Worm (Caenorhabditis elegans): Measurements from ENCODE around the gene C49A9.3.
"Not testable (repeated sequence)": the region's sequence is repeated elsewhere in the genome, so short reads cannot be mapped to it uniquely, and the experiment has no call there.

Gene C49A9.3

ce11 chrIV:6232769-6233290 is 10.9 kb downstream of the C49A9.3 start, which contains the start of gene F58F9.3:
Gene F58F9.3, plus strand, starts transcription at chrIV:6233240.
- no peak for TF ChIP-seq ztf-29 (GFP tag; IDR thresholded peaks at IDR 0.05)

ce11 chrIV:6237508-6238227 is 15.8 kb downstream of the C49A9.3 start, which contains the start of the genes F58F9.6 and F58F9.8:
Gene F58F9.6, minus strand, starts transcription at chrIV:6237608.
Gene F58F9.8, plus strand, starts transcription at chrIV:6238177.
- TF ChIP-seq flt-1 (GFP tag; IDR thresholded peaks at IDR 0.05) (no peak), ref-1 (GFP tag; conservative IDR thresholded peaks at IDR 0.05) (no peak), ztf-23 (GFP tag; IDR thresholded peaks at IDR 0.05) (no peak), klf-2 (GFP tag; conservative IDR thresholded peaks at IDR 0.05) (no peak), T22C8.4 (GFP tag; IDR thresholded peaks at IDR 0.05) (no peak), tab-1 (GFP tag; IDR thresholded peaks at IDR 0.05) (no peak), cog-1 (tag; optimal IDR thresholded peaks at IDR 0.05) (no peak), med-1 (GFP tag; optimal IDR thresholded peaks at IDR 0.05; ENCODE audit: insufficient read depth) (no peak)

DNA sequence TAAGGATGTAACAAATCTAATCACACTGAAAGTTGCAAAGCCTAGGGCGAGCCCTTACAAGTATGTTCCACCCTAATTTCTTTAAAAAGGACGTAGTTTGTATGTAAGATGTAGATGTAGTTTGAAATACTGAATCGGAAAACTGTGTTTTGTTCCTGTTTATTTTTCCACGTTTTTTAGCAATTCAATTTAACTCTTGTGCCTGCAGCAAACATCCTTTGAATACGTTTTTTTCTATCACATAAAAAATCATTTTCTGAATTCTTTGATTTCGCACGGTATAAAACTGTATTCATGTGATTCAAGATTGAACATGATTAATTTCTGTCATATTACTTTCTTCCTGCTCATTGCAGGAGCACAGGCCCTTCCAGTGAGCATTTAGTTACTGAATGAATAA is 18.1 kb downstream of the C49A9.3 start, which contains the start of gene F58F9.9:
Gene F58F9.9, plus strand, starts transcription at position 301 of the 400 bp plus-strand sequence.
- TF ChIP-seq flt-1 (GFP tag; IDR thresholded peaks at IDR 0.05) = no peak
- TF ChIP-seq T22C8.4 (GFP tag; IDR thresholded peaks at IDR 0.05) = no peak
- no peak for TF ChIP-seq tab-1 (GFP tag; IDR thresholded peaks at IDR 0.05)
- no peak for TF ChIP-seq ztf-29 (GFP tag; IDR thresholded peaks at IDR 0.05)
- no peak for TF ChIP-seq ref-1 (GFP tag; conservative IDR thresholded peaks at IDR 0.05)
- no peak for TF ChIP-seq ztf-23 (GFP tag; IDR thresholded peaks at IDR 0.05)
- TF ChIP-seq klf-2 (GFP tag; conservative IDR thresholded peaks at IDR 0.05) = no peak
- TF ChIP-seq cog-1 (tag; optimal IDR thresholded peaks at IDR 0.05) = no peak
- no peak for TF ChIP-seq med-1 (GFP tag; optimal IDR thresholded peaks at IDR 0.05; ENCODE audit: insufficient read depth)

DNA sequence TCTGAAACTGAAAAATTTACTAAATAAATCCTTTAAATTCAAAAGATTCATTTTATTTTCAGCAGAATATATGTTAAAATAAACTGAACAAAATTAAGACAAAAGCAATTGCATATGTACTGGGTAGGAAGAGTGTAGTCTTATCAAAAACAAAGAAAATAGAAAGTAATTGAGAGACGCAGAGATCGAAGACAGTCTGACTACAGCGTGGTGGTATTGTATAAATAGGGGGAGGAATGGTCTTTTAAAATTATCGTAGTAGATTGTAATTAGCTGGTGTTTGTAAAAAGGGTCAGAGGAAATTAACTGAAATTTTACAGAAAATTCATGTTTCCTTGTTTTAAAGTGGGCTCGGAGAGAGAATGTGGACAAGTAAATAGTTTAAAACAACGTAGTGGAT is 26.6 kb downstream of the C49A9.3 start, which contains the start of gene acox-3:
Gene acox-3, minus strand, starts transcription at position 7 of the 400 bp plus-strand sequence.
- TF ChIP-seq ref-1 (GFP tag; conservative IDR thresholded peaks at IDR 0.05) (no peak), ztf-29 (GFP tag; IDR thresholded peaks at IDR 0.05) (no peak), med-1 (GFP tag; optimal IDR thresholded peaks at IDR 0.05; ENCODE audit: insufficient read depth) (no peak), flt-1 (GFP tag; IDR thresholded peaks at IDR 0.05) (no peak), T22C8.4 (GFP tag; IDR thresholded peaks at IDR 0.05) (no peak), klf-2 (GFP tag; conservative IDR thresholded peaks at IDR 0.05) (no peak), ztf-23 (GFP tag; IDR thresholded peaks at IDR 0.05) (no peak), cog-1 (tag; optimal IDR thresholded peaks at IDR 0.05) (no peak), tab-1 (GFP tag; IDR thresholded peaks at IDR 0.05) (no peak)

- TF ChIP-seq ref-1 (GFP tag; conservative IDR thresholded peaks at IDR 0.05) (no peak), med-1 (GFP tag; optimal IDR thresholded peaks at IDR 0.05; ENCODE audit: insufficient read depth) (no peak), ztf-29 (GFP tag; IDR thresholded peaks at IDR 0.05) (no peak), cog-1 (tag; optimal IDR thresholded peaks at IDR 0.05) (no peak), flt-1 (GFP tag; IDR thresholded peaks at IDR 0.05) (no peak), klf-2 (GFP tag; conservative IDR thresholded peaks at IDR 0.05) (no peak), tab-1 (GFP tag; IDR thresholded peaks at IDR 0.05) (no peak), ztf-23 (GFP tag; IDR thresholded peaks at IDR 0.05) (no peak), T22C8.4 (GFP tag; IDR thresholded peaks at IDR 0.05) (no peak)
Observed at ce11 chrIV:6249591-6249990, 27.7 kb downstream of the C49A9.3 start, which contains the start of gene F58F9.1. Gene F58F9.1, plus strand, starts transcription at chrIV:6249841.

- not testable (repeated sequence) for TF ChIP-seq cog-1 (tag; optimal IDR thresholded peaks at IDR 0.05); tab-1 (GFP tag; IDR thresholded peaks at IDR 0.05); ztf-29 (GFP tag; IDR thresholded peaks at IDR 0.05)
Observed at ce11 chrIV:6253000-6253399, 31.1 kb downstream of the C49A9.3 start, which contains the start of gene T13A10.2. Gene T13A10.2, plus strand, starts transcription at chrIV:6253300.

DNA sequence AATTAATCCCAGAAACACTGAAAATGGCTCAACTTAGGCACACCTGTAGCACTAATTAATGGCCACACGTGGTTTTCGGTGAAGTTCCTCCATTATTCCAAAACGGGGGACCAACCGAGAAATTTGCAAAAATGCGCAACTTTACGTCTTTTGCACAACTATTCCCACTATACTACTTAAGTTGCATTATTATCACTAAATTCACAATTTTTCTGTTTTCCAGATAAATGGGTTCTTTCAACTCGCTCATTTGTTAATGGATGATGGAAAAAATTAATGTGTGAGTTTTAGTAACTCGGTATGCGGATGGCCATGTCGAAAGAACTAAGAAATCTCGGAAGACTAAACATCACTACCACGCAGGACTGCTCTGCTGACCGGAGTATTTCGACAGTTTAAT is 32.7 kb downstream of the C49A9.3 start, which contains the start of gene T13A10.64:
Gene T13A10.64, plus strand, starts transcription at position 301 of the 400 bp plus-strand sequence.
- TF ChIP-seq tab-1 (GFP tag; IDR thresholded peaks at IDR 0.05) (no peak), flt-1 (GFP tag; IDR thresholded peaks at IDR 0.05) (no peak), cog-1 (tag; optimal IDR thresholded peaks at IDR 0.05) (no peak), ref-1 (GFP tag; conservative IDR thresholded peaks at IDR 0.05) (no peak), klf-2 (GFP tag; conservative IDR thresholded peaks at IDR 0.05) (no peak), med-1 (GFP tag; optimal IDR thresholded peaks at IDR 0.05; ENCODE audit: insufficient read depth) (no peak), T22C8.4 (GFP tag; IDR thresholded peaks at IDR 0.05) (no peak), ztf-23 (GFP tag; IDR thresholded peaks at IDR 0.05) (no peak), ztf-29 (GFP tag; IDR thresholded peaks at IDR 0.05) (no peak)

DNA sequence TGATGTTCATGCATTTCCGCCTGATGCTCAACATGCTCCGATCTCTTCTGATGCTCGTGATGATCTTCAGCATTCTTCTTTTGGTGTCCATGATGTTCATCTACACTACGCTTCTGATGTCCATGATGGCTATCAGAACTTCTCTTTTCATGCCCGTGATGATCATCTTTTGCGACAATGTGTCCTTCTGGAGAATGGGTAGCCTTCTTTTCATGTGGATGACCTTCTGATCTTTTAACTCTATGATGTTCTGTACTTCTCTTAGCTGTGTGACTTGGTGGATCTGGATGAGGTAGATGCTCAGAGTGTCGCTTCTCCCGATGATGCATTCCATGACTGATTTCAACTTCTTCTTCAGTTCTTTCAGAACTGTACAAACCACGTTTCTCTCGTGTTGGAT is 37.1 kb downstream of the C49A9.3 start:
- TF ChIP-seq klf-2 (GFP tag; conservative IDR thresholded peaks at IDR 0.05) (no peak), cog-1 (tag; optimal IDR thresholded peaks at IDR 0.05) (no peak), ztf-29 (GFP tag; IDR thresholded peaks at IDR 0.05) (no peak), med-1 (GFP tag; optimal IDR thresholded peaks at IDR 0.05; ENCODE audit: insufficient read depth) (no peak), flt-1 (GFP tag; IDR thresholded peaks at IDR 0.05) (no peak), T22C8.4 (GFP tag; IDR thresholded peaks at IDR 0.05) (no peak), ref-1 (GFP tag; conservative IDR thresholded peaks at IDR 0.05) (no peak), tab-1 (GFP tag; IDR thresholded peaks at IDR 0.05) (no peak), ztf-23 (GFP tag; IDR thresholded peaks at IDR 0.05) (no peak)

DNA sequence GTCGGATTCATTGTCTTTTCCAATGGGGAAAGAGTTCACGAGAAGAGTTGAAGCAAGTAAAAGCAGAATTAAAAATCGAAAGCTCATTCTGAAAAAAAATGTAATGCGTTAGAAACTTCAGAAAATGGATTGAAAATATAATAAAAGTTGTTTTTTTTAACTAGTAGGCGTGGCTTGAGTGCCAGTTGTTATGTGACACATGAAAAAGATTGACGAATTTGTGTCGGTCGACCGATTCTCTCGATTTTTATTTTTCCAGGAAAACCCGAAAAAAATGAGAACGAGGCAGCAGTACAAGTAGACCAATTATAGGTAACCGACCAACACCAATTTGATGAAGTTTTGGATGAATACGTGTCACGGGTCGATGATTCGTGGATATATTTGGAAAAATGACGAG is 37.8 kb downstream of the C49A9.3 start, which contains the start of gene nlp-16:
Gene nlp-16, minus strand, starts transcription at position 101 of the 400 bp plus-strand sequence.
- no peak for TF ChIP-seq cog-1 (tag; optimal IDR thresholded peaks at IDR 0.05)
- no peak for TF ChIP-seq ztf-23 (GFP tag; IDR thresholded peaks at IDR 0.05)
- no peak for TF ChIP-seq flt-1 (GFP tag; IDR thresholded peaks at IDR 0.05)
- TF ChIP-seq T22C8.4 (GFP tag; IDR thresholded peaks at IDR 0.05) = no peak
- TF ChIP-seq tab-1 (GFP tag; IDR thresholded peaks at IDR 0.05) = no peak
- TF ChIP-seq ztf-29 (GFP tag; IDR thresholded peaks at IDR 0.05) = no peak
- no peak for TF ChIP-seq ref-1 (GFP tag; conservative IDR thresholded peaks at IDR 0.05)
- TF ChIP-seq med-1 (GFP tag; optimal IDR thresholded peaks at IDR 0.05; ENCODE audit: insufficient read depth) = no peak
- TF ChIP-seq klf-2 (GFP tag; conservative IDR thresholded peaks at IDR 0.05) = no peak
